Worm (Caenorhabditis elegans) whole organism, mixed stage, embryonic: ENCODE measurements around the gene pro-1.
A peak's percentile ranks its signal among the peaks of the same experiment; 100 is the strongest.

Experiments used
- M03D4.4 ChIP-seq: sonication (generic microtip); optimal IDR thresholded peaks from 2 replicates; lab custom pipeline; 2017; ENCODE audit warnings: mild to moderate bottlenecking, missing genetic modification characterization, missing compliant biosample characterization
- bed-3 ChIP-seq: fragments of 200-800 bp; sonication (Bioruptor generic); optimal IDR thresholded peaks from 3 replicates; lab custom pipeline; 2018; ENCODE audit warnings: mild to moderate bottlenecking, missing genetic modification characterization, moderate library complexity, missing compliant biosample characterization
- blmp-1 ChIP-seq: fragments of 150-350 bp; optimal IDR thresholded peaks from 2 replicates; lab custom pipeline; 2014; ENCODE audit warnings: missing biosample characterization, missing genetic modification characterization
- ceh-39 ChIP-seq: fragments of 150-350 bp; optimal IDR thresholded peaks from 2 replicates; lab custom pipeline; 2014; ENCODE audit warnings: missing biosample characterization, missing genetic modification characterization
- ceh-43 ChIP-seq: fragments of 200-800 bp; sonication (Bioruptor generic); optimal IDR thresholded peaks from 2 replicates; lab custom pipeline; 2018; ENCODE audit warnings: mild to moderate bottlenecking, missing genetic modification characterization, moderate library complexity, missing compliant biosample characterization
- ceh-83 ChIP-seq: fragments of 200-800 bp; sonication (Bioruptor generic); optimal IDR thresholded peaks from 2 replicates; lab custom pipeline; 2018; ENCODE audit warnings: mild to moderate bottlenecking, missing genetic modification characterization, missing compliant biosample characterization
- ces-1 ChIP-seq: fragments of 150-350 bp; optimal IDR thresholded peaks from 2 replicates; lab custom pipeline; 2014; ENCODE audit warnings: missing biosample characterization, missing genetic modification reagents, missing genetic modification characterization
- cnd-1 ChIP-seq: fragments of 200-800 bp; sonication (Bioruptor generic); optimal IDR thresholded peaks from 2 replicates; lab custom pipeline; 2018; ENCODE audit warnings: mild to moderate bottlenecking, missing genetic modification characterization, missing compliant biosample characterization
- drap-1 ChIP-seq: fragments of 200-800 bp; sonication (Bioruptor generic); optimal IDR thresholded peaks from 3 replicates; lab custom pipeline; 2018; ENCODE audit warnings: mild to moderate bottlenecking, missing genetic modification characterization, missing compliant biosample characterization
- elt-1 ChIP-seq: sonication (generic microtip); optimal IDR thresholded peaks from 2 replicates; lab custom pipeline; 2017; ENCODE audit warnings: missing genetic modification characterization, mild to moderate bottlenecking, missing compliant biosample characterization, antibody characterized with exemption, moderate library complexity, borderline replicate concordance; ENCODE audit not compliant: insufficient read depth
- elt-3 ChIP-seq: fragments of 150-350 bp; optimal IDR thresholded peaks from 2 replicates; lab custom pipeline; 2014; ENCODE audit warnings: missing biosample characterization, missing genetic modification characterization
- flh-1 ChIP-seq: fragments of 200-800 bp; sonication (Bioruptor generic); optimal IDR thresholded peaks from 2 replicates; lab custom pipeline; 2018; ENCODE audit warnings: mild to moderate bottlenecking, missing genetic modification characterization, moderate library complexity, missing compliant biosample characterization
- ham-2 ChIP-seq: fragments of 200-800 bp; sonication (Bioruptor generic); optimal IDR thresholded peaks from 2 replicates; lab custom pipeline; 2018; ENCODE audit warnings: mild to moderate bottlenecking, missing genetic modification characterization, missing compliant biosample characterization
- hlh-1 ChIP-seq: fragments of 150-350 bp; optimal IDR thresholded peaks from 2 replicates; lab custom pipeline; 2014; ENCODE audit warnings: missing biosample characterization, missing genetic modification reagents, missing genetic modification characterization
- lin-13 ChIP-seq: fragments of 150-350 bp; optimal IDR thresholded peaks from 2 replicates; lab custom pipeline; 2014; ENCODE audit warnings: missing biosample characterization, missing genetic modification characterization
- lin-32 ChIP-seq: fragments of 200-800 bp; sonication (Bioruptor generic); optimal IDR thresholded peaks from 2 replicates; lab custom pipeline; 2018; ENCODE audit warnings: mild to moderate bottlenecking, missing genetic modification characterization, missing compliant biosample characterization
- lsy-2 ChIP-seq: fragments of 150-350 bp; optimal IDR thresholded peaks from 2 replicates; lab custom pipeline; 2014; ENCODE audit warnings: missing biosample characterization, missing genetic modification characterization
- mab-5 ChIP-seq: fragments of 150-350 bp; optimal IDR thresholded peaks from 2 replicates; lab custom pipeline; 2014; ENCODE audit warnings: missing biosample characterization, missing genetic modification characterization
- mep-1 ChIP-seq: fragments of 150-350 bp; optimal IDR thresholded peaks from 2 replicates; lab custom pipeline; 2017; ENCODE audit warnings: missing biosample characterization, missing genetic modification reagents, missing genetic modification characterization, inconsistent platforms
- mls-2 ChIP-seq: sonication (generic microtip); optimal IDR thresholded peaks from 2 replicates; lab custom pipeline; 2016; ENCODE audit warnings: mild to moderate bottlenecking, missing genetic modification characterization, moderate library complexity, missing compliant biosample characterization
- nhr-12 ChIP-seq: fragments of 150-350 bp; optimal IDR thresholded peaks from 2 replicates; lab custom pipeline; 2014; ENCODE audit warnings: missing biosample characterization, missing genetic modification characterization
- nhr-237 ChIP-seq: fragments of 150-350 bp; optimal IDR thresholded peaks from 2 replicates; lab custom pipeline; 2014; ENCODE audit warnings: missing biosample characterization, missing genetic modification characterization
- nhr-28 ChIP-seq: fragments of 150-350 bp; optimal IDR thresholded peaks from 2 replicates; lab custom pipeline; 2014; ENCODE audit warnings: missing biosample characterization, missing genetic modification characterization
- nhr-76 ChIP-seq: sonication (generic microtip); optimal IDR thresholded peaks from 2 replicates; lab custom pipeline; 2017; ENCODE audit warnings: missing biosample characterization, missing genetic modification characterization
- sem-2 ChIP-seq: fragments of 200-800 bp; sonication (Bioruptor generic); optimal IDR thresholded peaks from 2 replicates; lab custom pipeline; 2018; ENCODE audit warnings: mild to moderate bottlenecking, missing genetic modification characterization, missing compliant biosample characterization
- snpc-4 ChIP-seq: fragments of 150-350 bp; optimal IDR thresholded peaks from 2 replicates; lab custom pipeline; 2014; ENCODE audit warnings: missing biosample characterization, missing genetic modification characterization
- sptf-1 ChIP-seq: sonication (generic microtip); optimal IDR thresholded peaks from 2 replicates; lab custom pipeline; 2017; ENCODE audit warnings: mild to moderate bottlenecking, missing genetic modification characterization, moderate library complexity, missing compliant biosample characterization
- unc-120 ChIP-seq: sonication (generic microtip); optimal IDR thresholded peaks from 2 replicates; lab custom pipeline; 2017; ENCODE audit warnings: missing genetic modification characterization, missing compliant biosample characterization; ENCODE audit not compliant: poor library complexity, severe bottlenecking
- unc-62 ChIP-seq: fragments of 150-350 bp; optimal IDR thresholded peaks from 2 replicates; lab custom pipeline; 2014; ENCODE audit warnings: missing biosample characterization, missing genetic modification reagents, missing genetic modification characterization
- ztf-11 ChIP-seq: fragments of 150-350 bp; optimal IDR thresholded peaks from 2 replicates; lab custom pipeline; 2014; ENCODE audit warnings: missing biosample characterization, missing genetic modification characterization

The pro-1 gene

ce11 chrII:10559671-10560184 lies 17.9 kb upstream of the pro-1 start:
- TF ChIP-seq ceh-39 (tag; lab: Kevin White, UChicago) (no peak), nhr-28 (tag; lab: Kevin White, UChicago) (no peak), mab-5 (tag; lab: Kevin White, UChicago) (no peak), nhr-12 (tag; lab: Kevin White, UChicago) (no peak), nhr-237 (tag; lab: Kevin White, UChicago) (no peak), drap-1 (GFP tag; lab: Kevin White, UChicago) (no peak), elt-1 (no peak), ztf-11 (tag; lab: Kevin White, UChicago) (no peak), ces-1 (no peak), unc-62 (no peak), elt-3 (tag; lab: Kevin White, UChicago) (no peak), nhr-76 (tag; lab: Kevin White, UChicago) (no peak), bed-3 (no peak), hlh-1 (tag; lab: Kevin White, UChicago) (no peak), mls-2 (tag; lab: Kevin White, UChicago) (no peak), flh-1 (GFP tag; lab: Kevin White, UChicago) (no peak)

ce11 chrII:10558962-10559415 lies 17.2 kb upstream of the pro-1 start:
- no peak for TF ChIP-seq ceh-83 (GFP tag; lab: Kevin White, UChicago)
- no peak for TF ChIP-seq nhr-12 (tag; lab: Kevin White, UChicago)
- TF ChIP-seq unc-120 (tag; lab: Kevin White, UChicago) = no peak
- no peak for TF ChIP-seq bed-3
- TF ChIP-seq cnd-1 (tag; lab: Kevin White, UChicago) = no peak
- no peak for TF ChIP-seq M03D4.4 (tag; lab: Kevin White, UChicago)
- TF ChIP-seq mep-1 (tag; lab: Kevin White, UChicago) = no peak
- no peak for TF ChIP-seq flh-1 (GFP tag; lab: Kevin White, UChicago)
- TF ChIP-seq hlh-1 (tag; lab: Kevin White, UChicago) = no peak
- TF ChIP-seq sem-2 (GFP tag; lab: Kevin White, UChicago) = no peak
- TF ChIP-seq mls-2 (tag; lab: Kevin White, UChicago) = no peak
- TF ChIP-seq lin-13 (tag; lab: Kevin White, UChicago) = no peak
- no peak for TF ChIP-seq nhr-76 (tag; lab: Kevin White, UChicago)
- no peak for TF ChIP-seq lsy-2 (tag; lab: Kevin White, UChicago)
- no peak for TF ChIP-seq nhr-237 (tag; lab: Kevin White, UChicago)
- TF ChIP-seq elt-1 = no peak

- peak; percentile 85 for TF ChIP-seq hlh-1 (tag; lab: Kevin White, UChicago)
- TF ChIP-seq ces-1 = no peak
- peak; percentile 13 for TF ChIP-seq unc-62
- no peak for TF ChIP-seq snpc-4 (tag; lab: Kevin White, UChicago)
- peak; percentile 85 for TF ChIP-seq unc-120 (tag; lab: Kevin White, UChicago)
- TF ChIP-seq blmp-1 (tag; lab: Kevin White, UChicago) = no peak
- TF ChIP-seq sptf-1 (tag; lab: Kevin White, UChicago) = no peak
- TF ChIP-seq flh-1 (GFP tag; lab: Kevin White, UChicago) = no peak
- TF ChIP-seq mab-5 (tag; lab: Kevin White, UChicago) = no peak
- TF ChIP-seq mls-2 (tag; lab: Kevin White, UChicago) = no peak
- no peak for TF ChIP-seq elt-3 (tag; lab: Kevin White, UChicago)
- TF ChIP-seq nhr-28 (tag; lab: Kevin White, UChicago) = no peak
- TF ChIP-seq, all 35 proteins: peak for 3
Observed at ce11 chrII:10558345-10558744, 16.5 kb upstream of the pro-1 start.

- TF ChIP-seq ham-2 = no peak
- no peak for TF ChIP-seq mep-1 (tag; lab: Kevin White, UChicago)
- TF ChIP-seq nhr-237 (tag; lab: Kevin White, UChicago) = no peak
- no peak for TF ChIP-seq ceh-43 (GFP tag; lab: Kevin White, UChicago)
- no peak for TF ChIP-seq flh-1 (GFP tag; lab: Kevin White, UChicago)
- no peak for TF ChIP-seq snpc-4 (tag; lab: Kevin White, UChicago)
- no peak for TF ChIP-seq blmp-1 (tag; lab: Kevin White, UChicago)
- TF ChIP-seq sptf-1 (tag; lab: Kevin White, UChicago) = no peak
- no peak for TF ChIP-seq lin-32 (GFP tag; lab: Kevin White, UChicago)
- no peak for TF ChIP-seq unc-120 (tag; lab: Kevin White, UChicago)
- no peak for TF ChIP-seq nhr-12 (tag; lab: Kevin White, UChicago)
- TF ChIP-seq lsy-2 (tag; lab: Kevin White, UChicago) = no peak
- no peak for TF ChIP-seq hlh-1 (tag; lab: Kevin White, UChicago)
- TF ChIP-seq mab-5 (tag; lab: Kevin White, UChicago) = no peak
Observed at ce11 chrII:10557206-10557574, 15.4 kb upstream of the pro-1 start.
